Fruit fly (Drosophila melanogaster) whole organism, prepupa: ENCODE measurements around the gene CG43901.

Experiments
- Blimp-1 ChIP-seq: fragments of 200-800 bp; sonication (Bioruptor generic); optimal IDR thresholded peaks from 3 replicates; lab custom pipeline; 2017; ENCODE audit warnings: missing biosample characterization, missing genetic modification characterization, mild to moderate bottlenecking, moderate library complexity, missing genetic modification reagents
- CG10631 ChIP-seq: fragments of 200-800 bp; sonication (Bioruptor generic); optimal IDR thresholded peaks from 2 replicates; lab custom pipeline; 2016; ENCODE audit warnings: missing biosample characterization, missing genetic modification characterization
- CG10669 ChIP-seq: fragments of 200-800 bp; sonication (Bioruptor generic); optimal IDR thresholded peaks from 3 replicates; lab custom pipeline; 2018; ENCODE audit warnings: missing biosample characterization, mild to moderate bottlenecking, missing genetic modification characterization, moderate library complexity
- CG11294 ChIP-seq: fragments of 200-800 bp; sonication (Bioruptor generic); IDR thresholded peaks from 2 replicates; pipeline ENCODE4 v1.3.6; 2022; ENCODE audit warnings: missing biosample characterization, missing genetic modification characterization
- CG11762 ChIP-seq: fragments of 200-800 bp; sonication (Bioruptor generic); optimal IDR thresholded peaks from 3 replicates; lab custom pipeline; 2016; ENCODE audit warnings: missing biosample characterization, missing genetic modification characterization; ENCODE audit not compliant: insufficient read depth
- CG11902 ChIP-seq: fragments of 200-800 bp; sonication (Bioruptor generic); optimal IDR thresholded peaks from 3 replicates; lab custom pipeline; 2016; ENCODE audit warnings: missing biosample characterization, missing genetic modification characterization
- CG15336 ChIP-seq: fragments of 200-800 bp; sonication (Bioruptor generic); IDR thresholded peaks from 2 replicates; pipeline ENCODE4 v1.3.6; 2022; ENCODE audit warnings: missing biosample characterization, missing genetic modification characterization
- CG1621 ChIP-seq: fragments of 200-800 bp; sonication (Bioruptor generic); optimal IDR thresholded peaks from 3 replicates; lab custom pipeline; 2018; ENCODE audit warnings: missing biosample characterization, mild to moderate bottlenecking, missing genetic modification characterization
- CG16779 ChIP-seq: fragments of 200-800 bp; sonication (Bioruptor generic); optimal IDR thresholded peaks from 3 replicates; lab custom pipeline; 2017; ENCODE audit warnings: missing biosample characterization, mild to moderate bottlenecking, missing genetic modification characterization
- CG31627 ChIP-seq: fragments of 200-800 bp; sonication (Bioruptor generic); optimal IDR thresholded peaks from 3 replicates; lab custom pipeline; 2016; ENCODE audit warnings: missing biosample characterization, missing genetic modification characterization
- CG32006 ChIP-seq: fragments of 200-800 bp; sonication (Bioruptor generic); optimal IDR thresholded peaks from 3 replicates; lab custom pipeline; 2017; ENCODE audit warnings: missing biosample characterization, mild to moderate bottlenecking, missing genetic modification characterization
- CG3919 ChIP-seq: fragments of 200-800 bp; sonication (Bioruptor generic); optimal IDR thresholded peaks from 3 replicates; lab custom pipeline; 2016; ENCODE audit warnings: missing biosample characterization, missing genetic modification characterization
- CG4318 ChIP-seq: fragments of 200-800 bp; sonication (Bioruptor generic); optimal IDR thresholded peaks from 3 replicates; lab custom pipeline; 2017; ENCODE audit warnings: missing biosample characterization, mild to moderate bottlenecking, missing genetic modification characterization
- CG6163 ChIP-seq: fragments of 200-800 bp; sonication (Bioruptor generic); IDR thresholded peaks from 3 replicates; pipeline ENCODE4 v1.3.6; 2022; ENCODE audit warnings: missing biosample characterization, missing genetic modification characterization
- CG6276 ChIP-seq: fragments of 200-800 bp; sonication (Bioruptor generic); optimal IDR thresholded peaks from 2 replicates; lab custom pipeline; 2017; ENCODE audit warnings: missing biosample characterization, mild to moderate bottlenecking, missing genetic modification characterization
- CG6808 ChIP-seq: fragments of 200-800 bp; sonication (Bioruptor generic); optimal IDR thresholded peaks from 3 replicates; lab custom pipeline; 2017; ENCODE audit warnings: missing biosample characterization, missing genetic modification characterization, mild to moderate bottlenecking, moderate library complexity, missing genetic modification reagents
- CG6854 ChIP-seq: fragments of 200-800 bp; sonication (Bioruptor generic); optimal IDR thresholded peaks from 2 replicates; lab custom pipeline; 2017; ENCODE audit warnings: missing biosample characterization, mild to moderate bottlenecking, missing genetic modification characterization
- CG7368 ChIP-seq: fragments of 200-800 bp; sonication (Bioruptor generic); optimal IDR thresholded peaks from 3 replicates; lab custom pipeline; 2016; ENCODE audit warnings: missing biosample characterization, missing genetic modification characterization
- CG8119 ChIP-seq: fragments of 200-800 bp; sonication (Bioruptor generic); IDR thresholded peaks from 3 replicates; pipeline ENCODE4 v1.3.6; 2022; ENCODE audit warnings: missing biosample characterization, missing genetic modification characterization
- CG8319 ChIP-seq: fragments of 200-800 bp; sonication (Bioruptor generic); optimal IDR thresholded peaks from 3 replicates; lab custom pipeline; 2016; ENCODE audit warnings: missing biosample characterization, missing genetic modification characterization
- CG9139 ChIP-seq: fragments of 200-800 bp; sonication (Bioruptor generic); optimal IDR thresholded peaks from 3 replicates; lab custom pipeline; 2017; ENCODE audit warnings: missing biosample characterization, mild to moderate bottlenecking, missing genetic modification characterization
- Eip75B ChIP-seq: fragments of 200-800 bp; sonication (Bioruptor generic); optimal IDR thresholded peaks from 3 replicates; lab custom pipeline; 2016; ENCODE audit warnings: missing biosample characterization, missing genetic modification characterization
- Eip78C ChIP-seq: fragments of 200-800 bp; sonication (Bioruptor generic); peaks from one replicate; lab custom pipeline; 2016; ENCODE audit warnings: missing biosample characterization, missing genetic modification characterization
- Eip93F ChIP-seq: fragments of 200-800 bp; sonication (Bioruptor generic); optimal IDR thresholded peaks from 2 replicates; lab custom pipeline; 2016; ENCODE audit warnings: missing biosample characterization, mild to moderate bottlenecking, missing genetic modification characterization
- Ets96B ChIP-seq: fragments of 200-800 bp; optimal IDR thresholded peaks from 2 replicates; lab custom pipeline; 2019; ENCODE audit warnings: missing biosample characterization, mild to moderate bottlenecking, missing genetic modification characterization, moderate library complexity
- Hr39 ChIP-seq: fragments of 200-800 bp; sonication (Bioruptor generic); optimal IDR thresholded peaks from 2 replicates; lab custom pipeline; 2016; ENCODE audit warnings: missing biosample characterization, missing genetic modification characterization
- Hr4 ChIP-seq: fragments of 200-800 bp; sonication (Bioruptor generic); optimal IDR thresholded peaks from 3 replicates; lab custom pipeline; 2016; ENCODE audit warnings: missing biosample characterization, missing genetic modification characterization
- Lpt ChIP-seq: fragments of 200-800 bp; sonication (Bioruptor generic); optimal IDR thresholded peaks from 3 replicates; lab custom pipeline; 2016; ENCODE audit warnings: missing biosample characterization, missing genetic modification characterization
- Met ChIP-seq: fragments of 200-800 bp; sonication (Bioruptor generic); optimal IDR thresholded peaks from 3 replicates; lab custom pipeline; 2016; ENCODE audit warnings: missing biosample characterization, missing genetic modification characterization
- OdsH ChIP-seq: fragments of 200-800 bp; sonication (Bioruptor generic); optimal IDR thresholded peaks from 3 replicates; lab custom pipeline; 2016; ENCODE audit warnings: missing biosample characterization, missing genetic modification characterization
- Smox ChIP-seq: fragments of 200-800 bp; sonication (Bioruptor generic); optimal IDR thresholded peaks from 3 replicates; lab custom pipeline; 2016; ENCODE audit warnings: missing biosample characterization, missing genetic modification characterization
- Sox102F ChIP-seq: fragments of 200-800 bp; sonication (Bioruptor generic); optimal IDR thresholded peaks from 2 replicates; lab custom pipeline; 2016; ENCODE audit warnings: missing biosample characterization, mild to moderate bottlenecking, missing genetic modification characterization
- Sox14 ChIP-seq: fragments of 200-800 bp; sonication (Bioruptor generic); optimal IDR thresholded peaks from 3 replicates; lab custom pipeline; 2016; ENCODE audit warnings: missing biosample characterization, missing genetic modification characterization
- achi ChIP-seq: fragments of 200-800 bp; sonication (Bioruptor generic); optimal IDR thresholded peaks from 3 replicates; lab custom pipeline; 2016; ENCODE audit warnings: missing biosample characterization, missing genetic modification characterization
- acj6 ChIP-seq: fragments of 200-800 bp; sonication (Bioruptor generic); optimal IDR thresholded peaks from 3 replicates; lab custom pipeline; 2016; ENCODE audit warnings: missing biosample characterization, missing genetic modification characterization
- cyc ChIP-seq: fragments of 200-800 bp; sonication (Bioruptor generic); optimal IDR thresholded peaks from 3 replicates; lab custom pipeline; 2016; ENCODE audit warnings: missing biosample characterization, missing genetic modification characterization
- dac ChIP-seq: fragments of 200-800 bp; sonication (Bioruptor generic); optimal IDR thresholded peaks from 2 replicates; lab custom pipeline; 2017; ENCODE audit warnings: missing biosample characterization, mild to moderate bottlenecking, missing genetic modification characterization
- dsx ChIP-seq: fragments of 200-800 bp; optimal IDR thresholded peaks from 3 replicates; lab custom pipeline; 2019; ENCODE audit warnings: missing biosample characterization, mild to moderate bottlenecking, missing genetic modification characterization, moderate library complexity; ENCODE audit not compliant: poor library complexity, severe bottlenecking
- eg ChIP-seq: fragments of 200-800 bp; sonication (Bioruptor generic); IDR thresholded peaks from 3 replicates; pipeline ENCODE4 v1.3.6; 2022; ENCODE audit warnings: missing biosample characterization, missing genetic modification characterization
- fd59A ChIP-seq: fragments of 200-800 bp; sonication (Bioruptor generic); optimal IDR thresholded peaks from 2 replicates; lab custom pipeline; 2017; ENCODE audit warnings: missing biosample characterization, mild to moderate bottlenecking, missing genetic modification characterization, missing genetic modification reagents
- fd85E ChIP-seq: fragments of 200-800 bp; sonication (Bioruptor generic); optimal IDR thresholded peaks from 3 replicates; lab custom pipeline; 2016; ENCODE audit warnings: missing biosample characterization, missing genetic modification characterization
- fkh ChIP-seq: fragments of 200-800 bp; sonication (Bioruptor generic); optimal IDR thresholded peaks from 3 replicates; lab custom pipeline; 2017; ENCODE audit warnings: missing biosample characterization, mild to moderate bottlenecking, missing genetic modification characterization, moderate library complexity
- lz ChIP-seq: fragments of 200-800 bp; sonication (Bioruptor generic); optimal IDR thresholded peaks from 3 replicates; lab custom pipeline; 2016; ENCODE audit warnings: missing biosample characterization, missing genetic modification characterization
- net ChIP-seq: fragments of 200-800 bp; sonication (Bioruptor generic); optimal IDR thresholded peaks from 3 replicates; lab custom pipeline; 2016; ENCODE audit warnings: missing biosample characterization, missing genetic modification characterization
- pdm3 ChIP-seq: fragments of 200-800 bp; sonication (Bioruptor generic); optimal IDR thresholded peaks from 3 replicates; lab custom pipeline; 2016; ENCODE audit warnings: missing biosample characterization, missing genetic modification characterization
- salr ChIP-seq, 2 experiments: fragments of 200-800 bp; sonication (Bioruptor generic); optimal IDR thresholded peaks; 3 replicates each; lab custom pipeline; 2016 to 2018; ENCODE audit warnings: missing biosample characterization in 2 of 2, missing genetic modification characterization in 2 of 2, mild to moderate bottlenecking in 1 of 2
- ss ChIP-seq, 2 experiments: fragments of 200-800 bp; sonication (Bioruptor generic); optimal IDR thresholded peaks; 2 replicates in 1 of 2; 3 replicates in 1 of 2; lab custom pipeline; 2017 to 2018; ENCODE audit warnings: mild to moderate bottlenecking in 2 of 2, missing biosample characterization in 2 of 2, missing genetic modification characterization in 2 of 2, moderate library complexity in 1 of 2
- svp ChIP-seq: fragments of 200-800 bp; sonication (Bioruptor generic); peaks from one replicate; lab custom pipeline; 2016; ENCODE audit warnings: missing biosample characterization, missing genetic modification characterization
- topi ChIP-seq: fragments of 200-800 bp; sonication (Bioruptor generic); optimal IDR thresholded peaks from 3 replicates; lab custom pipeline; 2016; ENCODE audit warnings: missing biosample characterization, missing genetic modification characterization
- vri ChIP-seq: fragments of 200-800 bp; sonication (Bioruptor generic); optimal IDR thresholded peaks from 3 replicates; lab custom pipeline; 2016; ENCODE audit warnings: missing biosample characterization, mild to moderate bottlenecking, missing genetic modification characterization

Gene CG43901

DNA sequence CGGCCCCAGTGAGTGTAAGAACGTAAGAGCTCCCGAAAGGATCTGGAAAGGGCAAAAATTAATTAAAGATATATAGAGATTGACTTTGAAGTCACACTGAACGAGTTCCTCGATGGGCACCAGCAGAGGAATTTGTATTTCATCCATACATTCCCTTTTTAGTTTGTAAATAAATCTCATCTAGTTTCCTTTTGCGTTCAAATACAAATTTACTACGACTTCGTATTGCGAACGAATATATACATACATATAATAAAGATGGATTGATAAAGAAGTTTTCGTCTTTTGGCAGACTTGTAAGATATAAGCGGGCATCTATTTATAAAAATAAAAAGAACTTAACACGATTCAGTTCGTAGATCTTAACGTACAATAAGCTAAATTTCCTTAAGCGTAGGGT, 5.9 kb upstream of the CG43901 start, which contains the start of gene CG15208:
Gene CG15208, plus strand, starts transcription at position 301 of the 400 bp plus-strand sequence.
- TF ChIP-seq dsx (GFP tag; lab: Kevin White, UChicago): no peak
- no peak for TF ChIP-seq acj6
- TF ChIP-seq Lpt: no peak
- TF ChIP-seq CG8119: no peak
- no peak for TF ChIP-seq fd85E (GFP tag; lab: Kevin White, UChicago)
- no peak for TF ChIP-seq CG10631 (GFP tag; lab: Kevin White, UChicago)
- no peak for TF ChIP-seq CG8319
- no peak for TF ChIP-seq Sox14 (GFP tag; lab: Kevin White, UChicago)
- no peak for TF ChIP-seq topi
- TF ChIP-seq CG6808 (GFP tag; lab: Kevin White, UChicago): no peak
- TF ChIP-seq lz (GFP tag; lab: Kevin White, UChicago): no peak
- no peak for TF ChIP-seq dac (GFP tag; lab: Kevin White, UChicago)
- no peak for TF ChIP-seq CG10669
- TF ChIP-seq pdm3 (GFP tag; lab: Kevin White, UChicago): no peak
- no peak for TF ChIP-seq fd59A
- TF ChIP-seq achi: no peak
- no peak for TF ChIP-seq CG9139 (GFP tag; lab: Kevin White, UChicago)

DNA sequence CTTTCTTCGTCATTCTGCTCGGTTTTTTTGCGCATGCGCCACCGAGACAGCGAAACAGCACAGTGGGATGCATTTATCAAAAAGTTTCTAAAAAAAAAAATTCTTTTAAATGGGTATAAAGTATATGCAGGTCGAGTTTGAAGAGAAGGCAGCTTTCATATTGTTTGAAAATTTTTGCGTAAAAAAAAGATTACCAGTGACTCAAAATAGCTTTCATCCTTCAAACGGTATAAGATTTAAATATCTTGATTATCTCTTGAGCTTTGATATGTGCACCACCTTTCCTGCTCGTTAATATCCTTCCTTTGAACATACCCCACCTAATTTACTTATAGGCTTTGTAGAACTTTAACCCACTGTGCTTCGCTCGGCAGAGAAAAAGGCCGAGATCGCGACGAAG, 520 bp upstream of the CG43901 start:
- no peak for TF ChIP-seq vri (GFP tag; lab: Kevin White, UChicago)
- no peak for TF ChIP-seq fkh
- peak; percentile 13 for TF ChIP-seq Hr39 (GFP tag; lab: Kevin White, UChicago)
- no peak for TF ChIP-seq fd85E (GFP tag; lab: Kevin White, UChicago)
- no peak for TF ChIP-seq cyc (GFP tag; lab: Kevin White, UChicago)
- no peak for TF ChIP-seq dac (GFP tag; lab: Kevin White, UChicago)
- peak; percentile 28; the same call in 1 of the 3 replicates for TF ChIP-seq CG6163 (GFP tag; lab: Robert Waterston, UW)
- no peak for TF ChIP-seq CG6276 (GFP tag; lab: Kevin White, UChicago)
- no peak for TF ChIP-seq dsx (GFP tag; lab: Kevin White, UChicago)
- peak; percentile 42 for TF ChIP-seq CG32006 (GFP tag; lab: Kevin White, UChicago)
- TF ChIP-seq Met (GFP tag; lab: Kevin White, UChicago): peak; percentile 46
- TF ChIP-seq lz (GFP tag; lab: Kevin White, UChicago): peak; percentile 40
- peak; percentile 10; the same call in 1 of the 3 replicates for TF ChIP-seq eg (GFP tag; lab: Robert Waterston, UW)
- TF ChIP-seq Eip75B (GFP tag; lab: Kevin White, UChicago): peak; percentile 57
- TF ChIP-seq CG8119: no peak
- no peak for TF ChIP-seq CG6854
- peak; percentile 20 for TF ChIP-seq Hr4 (GFP tag; lab: Kevin White, UChicago)
- no peak for TF ChIP-seq CG11294
- no peak for TF ChIP-seq Eip93F
- TF ChIP-seq CG4318 (GFP tag; lab: Kevin White, UChicago): no peak
- TF ChIP-seq CG11902 (GFP tag; lab: Kevin White, UChicago): no peak
- peak; percentile 42 for TF ChIP-seq Sox102F
- no peak for TF ChIP-seq CG16779 (tag; lab: Kevin White, UChicago)
- TF ChIP-seq CG7368 (GFP tag; lab: Kevin White, UChicago): peak; percentile 11
- no peak for TF ChIP-seq CG8319
- peak; percentile 46 for TF ChIP-seq CG15336 (GFP tag; lab: Robert Waterston, UW)
- no peak for TF ChIP-seq net
- TF ChIP-seq CG11762 (GFP tag; lab: Kevin White, UChicago): no peak
- TF ChIP-seq pdm3 (GFP tag; lab: Kevin White, UChicago): no peak
- peak; percentile 79 for TF ChIP-seq Eip78C
- TF ChIP-seq Blimp-1: no peak
- peak; percentile 29 for TF ChIP-seq CG31627 (GFP tag; lab: Kevin White, UChicago)
- no peak for TF ChIP-seq CG6808 (GFP tag; lab: Kevin White, UChicago)
- TF ChIP-seq salr (GFP tag; optimal IDR thresholded peaks at IDR 0.05; lab: Kevin White, UChicago): no peak
- peak; percentile 36 for TF ChIP-seq OdsH (GFP tag; lab: Kevin White, UChicago)
- peak; percentile 33 for TF ChIP-seq Smox (GFP tag; lab: Kevin White, UChicago)
- TF ChIP-seq ss (GFP tag; optimal IDR thresholded peaks at IDR 0.05; lab: Kevin White, UChicago): no peak
- TF ChIP-seq CG1621 (tag; lab: Kevin White, UChicago): no peak
- TF ChIP-seq achi: peak; percentile 26
- TF ChIP-seq CG3919 (GFP tag; lab: Kevin White, UChicago): no peak
- TF ChIP-seq svp (GFP tag; lab: Kevin White, UChicago): peak; percentile 69
- no peak for TF ChIP-seq CG9139 (GFP tag; lab: Kevin White, UChicago)
- TF ChIP-seq Ets96B: no peak
